Fruit fly (Drosophila melanogaster) whole organism, embryonic: ENCODE measurements around the gene mRpL24.

ENCODE experiments used
- Asciz ChIP-seq: fragments of 200-800 bp; sonication (Bioruptor generic); optimal IDR thresholded peaks from 2 replicates; lab custom pipeline; 2017; ENCODE audit warnings: missing biosample characterization, mild to moderate bottlenecking, missing genetic modification characterization, missing genetic modification reagents
- CG10431 ChIP-seq: fragments of 200-800 bp; sonication (Bioruptor generic); optimal IDR thresholded peaks from 3 replicates; lab custom pipeline; 2018; ENCODE audit warnings: missing biosample characterization, mild to moderate bottlenecking, missing genetic modification characterization
- CG12219 ChIP-seq: fragments of 200-800 bp; sonication (Bioruptor generic); optimal IDR thresholded peaks from 3 replicates; lab custom pipeline; 2018; ENCODE audit warnings: missing biosample characterization, mild to moderate bottlenecking, missing genetic modification characterization
- CG13624 ChIP-seq: fragments of 200-800 bp; sonication (Bioruptor generic); optimal IDR thresholded peaks from 2 replicates; lab custom pipeline; 2016; ENCODE audit warnings: missing biosample characterization, missing genetic modification characterization
- CG14050 ChIP-seq: fragments of 200-800 bp; sonication (Bioruptor generic); IDR thresholded peaks from 3 replicates; pipeline ENCODE4 v1.3.6; 2022; ENCODE audit warnings: missing biosample characterization, missing genetic modification characterization
- CG14667 ChIP-seq: fragments of 200-800 bp; sonication (Bioruptor generic); IDR thresholded peaks from 2 replicates; pipeline ENCODE4 v1.3.6; 2022; ENCODE audit warnings: missing biosample characterization, missing genetic modification characterization
- CG14710 ChIP-seq: fragments of 200-800 bp; sonication (Bioruptor generic); optimal IDR thresholded peaks from 3 replicates; lab custom pipeline; 2019; ENCODE audit warnings: missing biosample characterization, mild to moderate bottlenecking, missing genetic modification characterization, moderate library complexity
- CG17361 ChIP-seq: fragments of 200-800 bp; sonication (Bioruptor generic); IDR thresholded peaks from 3 replicates; pipeline ENCODE4 v1.3.6; 2022; ENCODE audit warnings: missing biosample characterization, missing genetic modification characterization
- CG18476 ChIP-seq: fragments of 200-800 bp; sonication (Bioruptor generic); optimal IDR thresholded peaks from 2 replicates; lab custom pipeline; 2016; ENCODE audit warnings: missing biosample characterization, mild to moderate bottlenecking, missing genetic modification characterization
- CG2875 ChIP-seq: fragments of 200-800 bp; sonication (Bioruptor generic); optimal IDR thresholded peaks from 2 replicates; lab custom pipeline; 2017; ENCODE audit warnings: missing biosample characterization, mild to moderate bottlenecking, missing genetic modification characterization, missing genetic modification reagents
- CG30020 ChIP-seq: fragments of 200-800 bp; optimal IDR thresholded peaks from 2 replicates; lab custom pipeline; 2019; ENCODE audit warnings: missing biosample characterization, mild to moderate bottlenecking, missing genetic modification characterization, moderate library complexity
- CG4820 ChIP-seq: fragments of 200-800 bp; sonication (Bioruptor generic); optimal IDR thresholded peaks from 3 replicates; lab custom pipeline; 2016; ENCODE audit warnings: missing biosample characterization, missing genetic modification characterization
- CG8359 ChIP-seq: fragments of 200-800 bp; sonication (Bioruptor generic); optimal IDR thresholded peaks from 2 replicates; lab custom pipeline; 2017; ENCODE audit warnings: missing biosample characterization, mild to moderate bottlenecking, missing genetic modification characterization, borderline replicate concordance
- Elba2 ChIP-seq: fragments of 200-800 bp; sonication (Bioruptor generic); optimal IDR thresholded peaks from 3 replicates; lab custom pipeline; 2016; ENCODE audit warnings: missing biosample characterization, missing genetic modification characterization
- Lhr ChIP-seq: fragments of 200-800 bp; sonication (Bioruptor generic); optimal IDR thresholded peaks from 3 replicates; lab custom pipeline; 2017; ENCODE audit warnings: mild to moderate bottlenecking, missing biosample characterization, missing genetic modification reagents, missing genetic modification characterization
- MBD-R2 ChIP-seq: fragments of 200-800 bp; sonication (Bioruptor generic); IDR thresholded peaks from 2 replicates; pipeline ENCODE4 v1.3.6; 2022; ENCODE audit warnings: missing biosample characterization, missing genetic modification characterization
- Nf-YB ChIP-seq: fragments of 200-800 bp; sonication (Bioruptor generic); optimal IDR thresholded peaks from 3 replicates; lab custom pipeline; 2019; ENCODE audit warnings: missing biosample characterization, mild to moderate bottlenecking, missing genetic modification characterization, moderate library complexity
- Scr ChIP-seq: fragments of 200-800 bp; sonication (Bioruptor generic); IDR thresholded peaks from 2 replicates; pipeline ENCODE4 v1.3.6; 2022; ENCODE audit warnings: missing biosample characterization, missing genetic modification characterization; ENCODE audit not compliant: partially characterized antibody
- Six4 ChIP-seq: fragments of 200-800 bp; sonication (Bioruptor generic); optimal IDR thresholded peaks from 2 replicates; lab custom pipeline; 2016; ENCODE audit warnings: missing biosample characterization, missing genetic modification characterization
- Sox100B ChIP-seq: fragments of 200-800 bp; sonication (Bioruptor generic); optimal IDR thresholded peaks from 3 replicates; lab custom pipeline; 2018; ENCODE audit warnings: missing biosample characterization, mild to moderate bottlenecking, missing genetic modification characterization
- Sox102F ChIP-seq: fragments of 200-800 bp; sonication (Bioruptor generic); optimal IDR thresholded peaks from 2 replicates; lab custom pipeline; 2018; ENCODE audit warnings: missing biosample characterization, mild to moderate bottlenecking, missing genetic modification characterization, moderate library complexity
- TFAM ChIP-seq: fragments of 200-800 bp; sonication (Bioruptor generic); optimal IDR thresholded peaks from 2 replicates; lab custom pipeline; 2017; ENCODE audit warnings: missing biosample characterization, missing genetic modification characterization, inconsistent platforms
- ato ChIP-seq: fragments of 200-800 bp; sonication (Bioruptor generic); IDR thresholded peaks from 2 replicates; pipeline ENCODE4 v1.3.6; 2022; ENCODE audit warnings: missing biosample characterization, missing genetic modification characterization; ENCODE audit not compliant: partially characterized antibody
- croc ChIP-seq: fragments of 200-800 bp; sonication (Bioruptor generic); conservative IDR thresholded peaks from 3 replicates; pipeline ENCODE4 v1.3.6; 2022; ENCODE audit warnings: missing biosample characterization, missing genetic modification characterization
- dmrt11E ChIP-seq: fragments of 200-800 bp; sonication (Bioruptor generic); optimal IDR thresholded peaks from 3 replicates; lab custom pipeline; 2018; ENCODE audit warnings: missing biosample characterization, mild to moderate bottlenecking, missing genetic modification characterization, moderate library complexity
- dysf ChIP-seq: fragments of 200-800 bp; sonication (Bioruptor generic); IDR thresholded peaks from 3 replicates; pipeline ENCODE4 v1.3.6; 2022; ENCODE audit warnings: missing biosample characterization, missing genetic modification characterization
- ems ChIP-seq: fragments of 200-800 bp; sonication (Bioruptor generic); optimal IDR thresholded peaks from 3 replicates; lab custom pipeline; 2016; ENCODE audit warnings: missing biosample characterization, missing genetic modification characterization
- fd3F ChIP-seq: fragments of 200-800 bp; sonication (Bioruptor generic); optimal IDR thresholded peaks from 2 replicates; lab custom pipeline; 2018; ENCODE audit warnings: missing biosample characterization, mild to moderate bottlenecking, missing genetic modification characterization, moderate library complexity
- grau ChIP-seq: fragments of 200-800 bp; optimal IDR thresholded peaks from 3 replicates; lab custom pipeline; 2019; ENCODE audit warnings: missing biosample characterization, mild to moderate bottlenecking, missing genetic modification characterization, moderate library complexity
- mam ChIP-seq: fragments of 200-800 bp; sonication (Bioruptor generic); optimal IDR thresholded peaks from 3 replicates; lab custom pipeline; 2016; ENCODE audit warnings: missing biosample characterization, missing genetic modification characterization
- nau ChIP-seq: fragments of 200-800 bp; sonication (Bioruptor generic); optimal IDR thresholded peaks from 3 replicates; lab custom pipeline; 2017; ENCODE audit warnings: missing biosample characterization, mild to moderate bottlenecking, missing genetic modification characterization, missing genetic modification reagents
- nom ChIP-seq: fragments of 200-800 bp; sonication (Bioruptor generic); optimal IDR thresholded peaks from 2 replicates; lab custom pipeline; 2017; ENCODE audit warnings: missing biosample characterization, missing genetic modification characterization, mild to moderate bottlenecking, moderate library complexity, missing genetic modification reagents
- oc ChIP-seq: fragments of 200-800 bp; sonication (Bioruptor generic); optimal IDR thresholded peaks from 2 replicates; lab custom pipeline; 2018; ENCODE audit warnings: missing biosample characterization, mild to moderate bottlenecking, missing genetic modification characterization, moderate library complexity
- onecut ChIP-seq: fragments of 200-800 bp; sonication (Bioruptor generic); IDR thresholded peaks from 2 replicates; pipeline ENCODE4 v1.3.6; 2022; ENCODE audit warnings: missing biosample characterization, missing genetic modification characterization
- sd ChIP-seq: fragments of 200-800 bp; sonication (Bioruptor generic); optimal IDR thresholded peaks from 3 replicates; lab custom pipeline; 2018; ENCODE audit warnings: missing biosample characterization, mild to moderate bottlenecking, missing genetic modification characterization, moderate library complexity
- sens-2 ChIP-seq: fragments of 200-800 bp; sonication (Bioruptor generic); IDR thresholded peaks from 2 replicates; pipeline ENCODE4 v1.3.6; 2022; ENCODE audit warnings: missing biosample characterization, missing genetic modification characterization
- slou ChIP-seq: fragments of 200-800 bp; sonication (Bioruptor generic); optimal IDR thresholded peaks from 3 replicates; lab custom pipeline; 2016; ENCODE audit warnings: missing biosample characterization, missing genetic modification characterization
- ssp ChIP-seq: fragments of 200-800 bp; sonication (Bioruptor generic); IDR thresholded peaks from 2 replicates; pipeline ENCODE4 v1.3.6; 2022; ENCODE audit warnings: missing biosample characterization, missing genetic modification characterization
- tgo ChIP-seq: fragments of 200-800 bp; sonication (Bioruptor generic); IDR thresholded peaks from 3 replicates; pipeline ENCODE4 v1.3.6; 2022; ENCODE audit warnings: missing biosample characterization, missing genetic modification characterization

Gene mRpL24

DNA sequence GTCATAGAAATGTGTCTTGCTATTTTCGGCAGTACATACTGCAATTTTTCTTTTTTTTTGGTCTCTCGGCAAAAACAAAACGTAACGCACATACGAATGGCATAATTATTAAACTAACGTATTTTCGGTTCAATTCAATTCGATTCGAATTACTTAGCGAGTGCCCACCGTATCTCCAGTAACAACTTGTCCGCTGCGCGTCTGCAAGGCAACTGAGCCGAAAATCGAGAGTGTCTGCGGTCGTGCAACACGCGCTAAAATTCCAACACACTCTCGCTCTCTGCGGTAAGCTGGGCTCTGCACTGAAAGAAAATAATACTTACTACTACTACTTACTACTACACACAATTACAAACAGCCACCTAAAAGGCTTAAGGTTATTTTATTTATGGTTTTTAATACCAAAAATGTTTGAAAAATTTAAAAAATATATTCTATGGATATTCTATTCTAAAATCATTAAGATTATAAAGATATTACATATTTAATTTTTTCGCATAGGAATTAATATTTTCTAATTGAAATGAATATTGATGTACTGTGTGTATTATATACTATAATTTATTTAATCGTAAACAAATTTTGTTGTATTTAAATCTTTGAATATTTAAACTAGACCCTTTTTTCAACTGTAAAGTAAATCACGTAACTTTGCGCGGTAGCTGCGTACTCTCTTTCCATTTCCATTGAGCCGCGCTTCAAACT, 38.5 kb downstream of the mRpL24 start, which contains the start of gene snsl (continued):
- TF ChIP-seq ems (GFP tag; lab: Kevin White, UChicago) (no peak), CG17361 (GFP tag; lab: Robert Waterston, UW) (peak; percentile 93), oc (no peak), CG12219 (no peak), CG14710 (tag; lab: Kevin White, UChicago) (peak; percentile 40), sd (peak; percentile 55), sens-2 (GFP tag; lab: Robert Waterston, UW) (no peak), CG18476 (GFP tag; lab: Kevin White, UChicago) (peak; percentile 2), CG30020 (tag; lab: Kevin White, UChicago) (peak; percentile 31), dmrt11E (tag; lab: Kevin White, UChicago) (peak; percentile 5), CG4820 (GFP tag; lab: Kevin White, UChicago) (peak; percentile 27), Nf-YB (peak; percentile 56), nau (no peak), Sox102F (GFP tag; lab: Kevin White, UChicago) (peak; percentile 80), ssp (GFP tag; lab: Robert Waterston, UW) (0 out of 2 replicates have a peak, but pooled peaks have one; percentile 12), CG14667 (GFP tag; lab: Robert Waterston, UW) (no peak), CG8359 (GFP tag; lab: Kevin White, UChicago) (peak; percentile 13), CG2875 (GFP tag; lab: Kevin White, UChicago) (peak; percentile 10), CG13624 (GFP tag; lab: Kevin White, UChicago) (no peak), tgo (GFP tag; lab: Robert Waterston, UW) (no peak), dysf (peak; percentile 73), Sox100B (peak; percentile 87), Six4 (peak; percentile 35), onecut (GFP tag; lab: Robert Waterston, UW) (no peak), Lhr (GFP tag; lab: Kevin White, UChicago) (no peak), slou (GFP tag; lab: Kevin White, UChicago) (peak; percentile 8), grau (tag; lab: Kevin White, UChicago) (peak; percentile 77), fd3F (GFP tag; lab: Kevin White, UChicago) (peak; percentile 62), ato (no peak), MBD-R2 (GFP tag; lab: Robert Waterston, UW) (peak; percentile 21; the same call in 1 of the 2 replicates), TFAM (GFP tag; lab: Kevin White, UChicago) (no peak), CG14050 (GFP tag; lab: Robert Waterston, UW) (no peak), mam (no peak), Elba2 (GFP tag; lab: Kevin White, UChicago) (no peak), Scr (GFP tag; lab: Robert Waterston, UW) (no peak), Asciz (GFP tag; lab: Kevin White, UChicago) (peak; percentile 1), CG10431 (GFP tag; lab: Kevin White, UChicago) (no peak), nom (GFP tag; lab: Kevin White, UChicago) (peak; percentile 62), croc (GFP tag; lab: Robert Waterston, UW) (no peak)
